Fruit fly (Drosophila melanogaster) whole organism, prepupa: Measurements from ENCODE around the gene udt.
A peak's percentile ranks its signal among the peaks of the same experiment; 100 is the strongest.

ENCODE experiments used
- Blimp-1 ChIP-seq: fragments of 200-800 bp; sonication (Bioruptor generic); optimal IDR thresholded peaks from 3 replicates; lab custom pipeline; 2017; ENCODE audit warnings: missing biosample characterization, missing genetic modification characterization, mild to moderate bottlenecking, moderate library complexity, missing genetic modification reagents
- CG10631 ChIP-seq: fragments of 200-800 bp; sonication (Bioruptor generic); optimal IDR thresholded peaks from 2 replicates; lab custom pipeline; 2016; ENCODE audit warnings: missing biosample characterization, missing genetic modification characterization
- CG10669 ChIP-seq: fragments of 200-800 bp; sonication (Bioruptor generic); optimal IDR thresholded peaks from 3 replicates; lab custom pipeline; 2018; ENCODE audit warnings: missing biosample characterization, mild to moderate bottlenecking, missing genetic modification characterization, moderate library complexity
- CG11762 ChIP-seq: fragments of 200-800 bp; sonication (Bioruptor generic); optimal IDR thresholded peaks from 3 replicates; lab custom pipeline; 2016; ENCODE audit warnings: missing biosample characterization, missing genetic modification characterization; ENCODE audit not compliant: insufficient read depth
- CG11902 ChIP-seq: fragments of 200-800 bp; sonication (Bioruptor generic); optimal IDR thresholded peaks from 3 replicates; lab custom pipeline; 2016; ENCODE audit warnings: missing biosample characterization, missing genetic modification characterization
- CG1621 ChIP-seq: fragments of 200-800 bp; sonication (Bioruptor generic); optimal IDR thresholded peaks from 3 replicates; lab custom pipeline; 2018; ENCODE audit warnings: missing biosample characterization, mild to moderate bottlenecking, missing genetic modification characterization
- CG16779 ChIP-seq: fragments of 200-800 bp; sonication (Bioruptor generic); optimal IDR thresholded peaks from 3 replicates; lab custom pipeline; 2017; ENCODE audit warnings: missing biosample characterization, mild to moderate bottlenecking, missing genetic modification characterization
- CG3032 ChIP-seq: fragments of 200-800 bp; optimal IDR thresholded peaks from 2 replicates; lab custom pipeline; 2019; ENCODE audit warnings: missing biosample characterization, mild to moderate bottlenecking, missing genetic modification characterization, moderate library complexity
- CG32006 ChIP-seq: fragments of 200-800 bp; sonication (Bioruptor generic); optimal IDR thresholded peaks from 3 replicates; lab custom pipeline; 2017; ENCODE audit warnings: missing biosample characterization, mild to moderate bottlenecking, missing genetic modification characterization
- CG34406 ChIP-seq: fragments of 200-800 bp; sonication (Bioruptor generic); optimal IDR thresholded peaks from 3 replicates; lab custom pipeline; 2016; ENCODE audit warnings: missing biosample characterization, missing genetic modification characterization
- CG3919 ChIP-seq: fragments of 200-800 bp; sonication (Bioruptor generic); optimal IDR thresholded peaks from 3 replicates; lab custom pipeline; 2016; ENCODE audit warnings: missing biosample characterization, missing genetic modification characterization
- CG6163 ChIP-seq: fragments of 200-800 bp; sonication (Bioruptor generic); IDR thresholded peaks from 3 replicates; pipeline ENCODE4 v1.3.6; 2022; ENCODE audit warnings: missing biosample characterization, missing genetic modification characterization
- CG6808 ChIP-seq: fragments of 200-800 bp; sonication (Bioruptor generic); optimal IDR thresholded peaks from 3 replicates; lab custom pipeline; 2017; ENCODE audit warnings: missing biosample characterization, missing genetic modification characterization, mild to moderate bottlenecking, moderate library complexity, missing genetic modification reagents
- CG6854 ChIP-seq: fragments of 200-800 bp; sonication (Bioruptor generic); optimal IDR thresholded peaks from 2 replicates; lab custom pipeline; 2017; ENCODE audit warnings: missing biosample characterization, mild to moderate bottlenecking, missing genetic modification characterization
- CG8119 ChIP-seq: fragments of 200-800 bp; sonication (Bioruptor generic); IDR thresholded peaks from 3 replicates; pipeline ENCODE4 v1.3.6; 2022; ENCODE audit warnings: missing biosample characterization, missing genetic modification characterization
- CG8632 ChIP-seq: fragments of 200-800 bp; sonication (Bioruptor generic); optimal IDR thresholded peaks from 3 replicates; lab custom pipeline; 2016; ENCODE audit warnings: missing biosample characterization, missing genetic modification characterization
- CG9139 ChIP-seq: fragments of 200-800 bp; sonication (Bioruptor generic); optimal IDR thresholded peaks from 3 replicates; lab custom pipeline; 2017; ENCODE audit warnings: missing biosample characterization, mild to moderate bottlenecking, missing genetic modification characterization
- Eip78C ChIP-seq: fragments of 200-800 bp; sonication (Bioruptor generic); peaks from one replicate; lab custom pipeline; 2016; ENCODE audit warnings: missing biosample characterization, missing genetic modification characterization
- Eip93F ChIP-seq: fragments of 200-800 bp; sonication (Bioruptor generic); optimal IDR thresholded peaks from 2 replicates; lab custom pipeline; 2016; ENCODE audit warnings: missing biosample characterization, mild to moderate bottlenecking, missing genetic modification characterization
- Ets21C ChIP-seq: fragments of 200-800 bp; sonication (Bioruptor generic); optimal IDR thresholded peaks from 3 replicates; lab custom pipeline; 2016; ENCODE audit warnings: missing biosample characterization, missing genetic modification characterization
- Ets96B ChIP-seq: fragments of 200-800 bp; optimal IDR thresholded peaks from 2 replicates; lab custom pipeline; 2019; ENCODE audit warnings: missing biosample characterization, mild to moderate bottlenecking, missing genetic modification characterization, moderate library complexity
- Hr39 ChIP-seq: fragments of 200-800 bp; sonication (Bioruptor generic); optimal IDR thresholded peaks from 2 replicates; lab custom pipeline; 2016; ENCODE audit warnings: missing biosample characterization, missing genetic modification characterization
- Hr4 ChIP-seq: fragments of 200-800 bp; sonication (Bioruptor generic); optimal IDR thresholded peaks from 3 replicates; lab custom pipeline; 2016; ENCODE audit warnings: missing biosample characterization, missing genetic modification characterization
- Lpt ChIP-seq: fragments of 200-800 bp; sonication (Bioruptor generic); optimal IDR thresholded peaks from 3 replicates; lab custom pipeline; 2016; ENCODE audit warnings: missing biosample characterization, missing genetic modification characterization
- Met ChIP-seq: fragments of 200-800 bp; sonication (Bioruptor generic); optimal IDR thresholded peaks from 3 replicates; lab custom pipeline; 2016; ENCODE audit warnings: missing biosample characterization, missing genetic modification characterization
- Smox ChIP-seq: fragments of 200-800 bp; sonication (Bioruptor generic); optimal IDR thresholded peaks from 3 replicates; lab custom pipeline; 2016; ENCODE audit warnings: missing biosample characterization, missing genetic modification characterization
- Sox14 ChIP-seq: fragments of 200-800 bp; sonication (Bioruptor generic); optimal IDR thresholded peaks from 3 replicates; lab custom pipeline; 2016; ENCODE audit warnings: missing biosample characterization, missing genetic modification characterization
- Sox15 ChIP-seq: fragments of 200-800 bp; sonication (Bioruptor generic); optimal IDR thresholded peaks from 3 replicates; lab custom pipeline; 2016; ENCODE audit warnings: missing biosample characterization, missing genetic modification characterization
- dac ChIP-seq: fragments of 200-800 bp; sonication (Bioruptor generic); optimal IDR thresholded peaks from 2 replicates; lab custom pipeline; 2017; ENCODE audit warnings: missing biosample characterization, mild to moderate bottlenecking, missing genetic modification characterization
- dsx ChIP-seq: fragments of 200-800 bp; optimal IDR thresholded peaks from 3 replicates; lab custom pipeline; 2019; ENCODE audit warnings: missing biosample characterization, mild to moderate bottlenecking, missing genetic modification characterization, moderate library complexity; ENCODE audit not compliant: poor library complexity, severe bottlenecking
- eg ChIP-seq: fragments of 200-800 bp; sonication (Bioruptor generic); IDR thresholded peaks from 3 replicates; pipeline ENCODE4 v1.3.6; 2022; ENCODE audit warnings: missing biosample characterization, missing genetic modification characterization
- fd85E ChIP-seq: fragments of 200-800 bp; sonication (Bioruptor generic); optimal IDR thresholded peaks from 3 replicates; lab custom pipeline; 2016; ENCODE audit warnings: missing biosample characterization, missing genetic modification characterization
- fkh ChIP-seq: fragments of 200-800 bp; sonication (Bioruptor generic); optimal IDR thresholded peaks from 3 replicates; lab custom pipeline; 2017; ENCODE audit warnings: missing biosample characterization, mild to moderate bottlenecking, missing genetic modification characterization, moderate library complexity
- lz ChIP-seq: fragments of 200-800 bp; sonication (Bioruptor generic); optimal IDR thresholded peaks from 3 replicates; lab custom pipeline; 2016; ENCODE audit warnings: missing biosample characterization, missing genetic modification characterization
- salr ChIP-seq, 2 experiments: fragments of 200-800 bp; sonication (Bioruptor generic); optimal IDR thresholded peaks; 3 replicates each; lab custom pipeline; 2016 to 2018; ENCODE audit warnings: missing biosample characterization in 2 of 2, missing genetic modification characterization in 2 of 2, mild to moderate bottlenecking in 1 of 2
- spab ChIP-seq: fragments of 200-800 bp; sonication (Bioruptor generic); optimal IDR thresholded peaks from 2 replicates; lab custom pipeline; 2017; ENCODE audit warnings: missing biosample characterization, mild to moderate bottlenecking, missing genetic modification characterization, missing genetic modification reagents
- ss ChIP-seq, 2 experiments: fragments of 200-800 bp; sonication (Bioruptor generic); optimal IDR thresholded peaks; 2 replicates in 1 of 2; 3 replicates in 1 of 2; lab custom pipeline; 2017 to 2018; ENCODE audit warnings: mild to moderate bottlenecking in 2 of 2, missing biosample characterization in 2 of 2, missing genetic modification characterization in 2 of 2, moderate library complexity in 1 of 2
- svp ChIP-seq: fragments of 200-800 bp; sonication (Bioruptor generic); peaks from one replicate; lab custom pipeline; 2016; ENCODE audit warnings: missing biosample characterization, missing genetic modification characterization
- topi ChIP-seq: fragments of 200-800 bp; sonication (Bioruptor generic); optimal IDR thresholded peaks from 3 replicates; lab custom pipeline; 2016; ENCODE audit warnings: missing biosample characterization, missing genetic modification characterization
- vri ChIP-seq: fragments of 200-800 bp; sonication (Bioruptor generic); optimal IDR thresholded peaks from 3 replicates; lab custom pipeline; 2016; ENCODE audit warnings: missing biosample characterization, mild to moderate bottlenecking, missing genetic modification characterization

Gene udt

dm6 chr3R:23781466-23781935 is 18.4 kb upstream of the udt start, which contains the start of the genes Nup98-96 and mbc (continued):
- TF ChIP-seq vri (GFP tag; lab: Kevin White, UChicago) = peak; percentile 81
- TF ChIP-seq salr (GFP tag; optimal IDR thresholded peaks at IDR 0.05; lab: Kevin White, UChicago) = peak; percentile 52 to 62
- peak; percentile 69 for TF ChIP-seq fkh (GFP tag; lab: Kevin White, UChicago)
- TF ChIP-seq lz (GFP tag; lab: Kevin White, UChicago) = peak; percentile 91
- TF ChIP-seq CG34406 = peak; percentile 80
- TF ChIP-seq CG10631 (GFP tag; lab: Kevin White, UChicago) = peak; percentile 84
- peak; percentile 78 for TF ChIP-seq CG6854 (GFP tag; lab: Kevin White, UChicago)
- peak; percentile 65 for TF ChIP-seq CG11762
- peak; percentile 63 for TF ChIP-seq CG10669 (GFP tag; lab: Kevin White, UChicago)
- TF ChIP-seq Sox15 (GFP tag; lab: Kevin White, UChicago) = peak; percentile 91
- peak; percentile 86 for TF ChIP-seq Eip78C (GFP tag; lab: Kevin White, UChicago)
- peak; percentile 85 for TF ChIP-seq topi
- peak; percentile 89 for TF ChIP-seq CG11902 (GFP tag; lab: Kevin White, UChicago)
- peak; percentile 72 for TF ChIP-seq Ets96B (tag; lab: Kevin White, UChicago)
- no peak for TF ChIP-seq Eip93F (GFP tag; lab: Kevin White, UChicago)
- peak; percentile 66 for TF ChIP-seq CG6808 (GFP tag; lab: Kevin White, UChicago)
- peak; percentile 48 for TF ChIP-seq dsx (GFP tag; lab: Kevin White, UChicago)

- TF ChIP-seq CG34406 = no peak
- TF ChIP-seq ss (GFP tag; optimal IDR thresholded peaks at IDR 0.05; lab: Kevin White, UChicago) = no peak
- no peak for TF ChIP-seq CG32006 (GFP tag; lab: Kevin White, UChicago)
- no peak for TF ChIP-seq CG8119 (GFP tag; lab: Robert Waterston, UW)
- TF ChIP-seq CG1621 = no peak
- TF ChIP-seq vri (GFP tag; lab: Kevin White, UChicago) = no peak
- TF ChIP-seq svp (GFP tag; lab: Kevin White, UChicago) = no peak
- no peak for TF ChIP-seq CG11902 (GFP tag; lab: Kevin White, UChicago)
- no peak for TF ChIP-seq Hr4 (GFP tag; lab: Kevin White, UChicago)
- TF ChIP-seq Hr39 = no peak
- TF ChIP-seq CG6163 (GFP tag; lab: Robert Waterston, UW) = no peak
- no peak for TF ChIP-seq Blimp-1 (GFP tag; lab: Kevin White, UChicago)
Measured at dm6 chr3R:23780757-23781156, 17.7 kb upstream of the udt start.

- TF ChIP-seq Smox (GFP tag; lab: Kevin White, UChicago) = no peak
- TF ChIP-seq vri (GFP tag; lab: Kevin White, UChicago) = peak; percentile 97
Measured at dm6 chr3R:23773610-23774364, 10.7 kb upstream of the udt start, which contains the start of gene CG10208. Gene CG10208, minus strand, starts transcription at chr3R:23774127.

- TF ChIP-seq Blimp-1 (GFP tag; lab: Kevin White, UChicago) (peak; percentile 56), CG3032 (tag; lab: Kevin White, UChicago) (peak; percentile 91), CG32006 (GFP tag; lab: Kevin White, UChicago) (peak; percentile 93), Lpt (GFP tag; lab: Kevin White, UChicago) (peak; percentile 84), CG10669 (GFP tag; lab: Kevin White, UChicago) (peak; percentile 84), topi (peak; percentile 77), spab (GFP tag; lab: Kevin White, UChicago) (peak; percentile 67), Sox15 (GFP tag; lab: Kevin White, UChicago) (peak; percentile 85), CG34406 (peak; percentile 87), CG9139 (GFP tag; lab: Kevin White, UChicago) (no peak), CG16779 (tag; lab: Kevin White, UChicago) (no peak), CG10631 (GFP tag; lab: Kevin White, UChicago) (peak; percentile 96), svp (GFP tag; lab: Kevin White, UChicago) (no peak), fkh (GFP tag; lab: Kevin White, UChicago) (peak; percentile 90), Hr39 (peak; percentile 77), Met (GFP tag; lab: Kevin White, UChicago) (no peak), dac (peak; percentile 77), fd85E (GFP tag; lab: Kevin White, UChicago) (peak; percentile 10), Ets21C (GFP tag; lab: Kevin White, UChicago) (no peak), CG8632 (peak; percentile 86), CG11902 (GFP tag; lab: Kevin White, UChicago) (peak; percentile 86), eg (GFP tag; lab: Robert Waterston, UW) (peak; percentile 96), CG3919 (GFP tag; lab: Kevin White, UChicago) (peak; percentile 86), CG6854 (GFP tag; lab: Kevin White, UChicago) (peak; percentile 29), Sox14 (GFP tag; lab: Kevin White, UChicago) (peak; percentile 78), lz (GFP tag; lab: Kevin White, UChicago) (peak; percentile 78), vri (GFP tag; lab: Kevin White, UChicago) (peak; percentile 62), CG1621 (peak; percentile 61), dsx (GFP tag; lab: Kevin White, UChicago) (peak; percentile 85)
Measured at dm6 chr3R:23772808-23773207, 9.7 kb upstream of the udt start, which contains the start of gene tst. Gene tst, minus strand, starts transcription at chr3R:23772859.
